Fruit fly (Drosophila melanogaster) whole organism, embryonic: ENCODE results near the gene RhoGAP18B.

Source experiments
- Asciz ChIP-seq: fragments of 200-800 bp; sonication (Bioruptor generic); optimal IDR thresholded peaks from 2 replicates; lab custom pipeline; 2017; ENCODE audit warnings: missing biosample characterization, mild to moderate bottlenecking, missing genetic modification characterization, missing genetic modification reagents
- Atf3 ChIP-seq: fragments of 200-800 bp; sonication (Bioruptor generic); optimal IDR thresholded peaks from 3 replicates; lab custom pipeline; 2016; ENCODE audit warnings: missing biosample characterization, missing genetic modification characterization
- CG10267 ChIP-seq: fragments of 200-800 bp; sonication (Bioruptor generic); optimal IDR thresholded peaks from 2 replicates; lab custom pipeline; 2018; ENCODE audit warnings: missing biosample characterization, mild to moderate bottlenecking, missing genetic modification characterization, moderate library complexity
- CG10462 ChIP-seq: fragments of 200-800 bp; sonication (Bioruptor generic); optimal IDR thresholded peaks from 2 replicates; lab custom pipeline; 2016; ENCODE audit warnings: missing biosample characterization, missing genetic modification characterization
- CG12071 ChIP-seq: fragments of 200-800 bp; sonication (Bioruptor generic); optimal IDR thresholded peaks from 3 replicates; lab custom pipeline; 2018; ENCODE audit warnings: missing biosample characterization, mild to moderate bottlenecking, missing genetic modification characterization
- CG1233 ChIP-seq: fragments of 200-800 bp; sonication (Bioruptor generic); optimal IDR thresholded peaks from 4 replicates; lab custom pipeline; 2018; ENCODE audit warnings: missing biosample characterization, mild to moderate bottlenecking, missing genetic modification characterization
- CG13123 ChIP-seq: fragments of 200-800 bp; sonication (Bioruptor generic); optimal IDR thresholded peaks from 2 replicates; lab custom pipeline; 2016; ENCODE audit warnings: missing biosample characterization, missing genetic modification characterization
- CG14050 ChIP-seq: fragments of 200-800 bp; sonication (Bioruptor generic); IDR thresholded peaks from 3 replicates; pipeline ENCODE4 v1.3.6; 2022; ENCODE audit warnings: missing biosample characterization, missing genetic modification characterization
- CG14441 ChIP-seq: fragments of 200-800 bp; sonication (Bioruptor generic); IDR thresholded peaks from 2 replicates; pipeline ENCODE4 v1.3.6; 2022; ENCODE audit warnings: missing biosample characterization, missing genetic modification characterization
- CG15073 ChIP-seq: fragments of 200-800 bp; sonication (Bioruptor generic); optimal IDR thresholded peaks from 2 replicates; lab custom pipeline; 2016; ENCODE audit warnings: missing biosample characterization, missing genetic modification characterization
- CG1647 ChIP-seq: fragments of 200-800 bp; sonication (Bioruptor generic); optimal IDR thresholded peaks from 3 replicates; lab custom pipeline; 2016; ENCODE audit warnings: missing biosample characterization, missing genetic modification characterization
- CG17328 ChIP-seq: fragments of 200-800 bp; sonication (Bioruptor generic); IDR thresholded peaks from 2 replicates; pipeline ENCODE4 v1.3.6; 2022; ENCODE audit warnings: missing biosample characterization, missing genetic modification characterization
- CG2889 ChIP-seq: fragments of 200-800 bp; sonication (Bioruptor generic); IDR thresholded peaks from 3 replicates; pipeline ENCODE4 v1.3.6; 2022; ENCODE audit warnings: missing biosample characterization, missing genetic modification characterization
- CG30403 ChIP-seq: fragments of 200-800 bp; sonication (Bioruptor generic); optimal IDR thresholded peaks from 3 replicates; lab custom pipeline; 2016; ENCODE audit warnings: missing biosample characterization, missing genetic modification characterization
- CG31441 ChIP-seq: fragments of 200-800 bp; sonication (Bioruptor generic); IDR thresholded peaks from 2 replicates; pipeline ENCODE4 v1.3.6; 2022; ENCODE audit warnings: missing biosample characterization, missing genetic modification characterization
- CG32532 ChIP-seq: fragments of 200-800 bp; sonication (Bioruptor generic); IDR thresholded peaks from 2 replicates; pipeline ENCODE4 v1.3.6; 2022; ENCODE audit warnings: missing biosample characterization, missing genetic modification characterization
- CG3281 ChIP-seq: fragments of 200-800 bp; sonication (Bioruptor generic); optimal IDR thresholded peaks from 3 replicates; lab custom pipeline; 2017; ENCODE audit warnings: missing biosample characterization, mild to moderate bottlenecking, missing genetic modification characterization
- CG42726 ChIP-seq: fragments of 200-800 bp; sonication (Bioruptor generic); IDR thresholded peaks from 2 replicates; pipeline ENCODE4 v1.3.6; 2022; ENCODE audit warnings: missing biosample characterization, missing genetic modification characterization; ENCODE audit not compliant: partially characterized antibody
- CG7556 ChIP-seq: fragments of 200-800 bp; sonication (Bioruptor generic); optimal IDR thresholded peaks from 2 replicates; lab custom pipeline; 2017; ENCODE audit warnings: missing biosample characterization, mild to moderate bottlenecking, missing genetic modification characterization
- CG7987 ChIP-seq: fragments of 200-800 bp; sonication (Bioruptor generic); optimal IDR thresholded peaks from 2 replicates; lab custom pipeline; 2018; ENCODE audit warnings: missing biosample characterization, mild to moderate bottlenecking, missing genetic modification characterization, moderate library complexity
- CTCF ChIP-seq: fragments of 200-800 bp; sonication (Bioruptor generic); optimal IDR thresholded peaks from 2 replicates; lab custom pipeline; 2017; ENCODE audit warnings: missing biosample characterization, mild to moderate bottlenecking, missing genetic modification characterization, moderate library complexity
- Chrac-16 ChIP-seq: fragments of 200-800 bp; sonication (Bioruptor generic); optimal IDR thresholded peaks from 3 replicates; lab custom pipeline; 2016; ENCODE audit warnings: missing biosample characterization, missing genetic modification characterization
- CkIIα-i1 ChIP-seq: fragments of 200-800 bp; sonication (Bioruptor generic); IDR thresholded peaks from 2 replicates; pipeline ENCODE4 v1.3.6; 2022; ENCODE audit warnings: missing biosample characterization, missing genetic modification characterization
- Doc3 ChIP-seq: fragments of 200-800 bp; sonication (Bioruptor generic); IDR thresholded peaks from 3 replicates; pipeline ENCODE4 v1.3.6; 2022; ENCODE audit warnings: missing biosample characterization, missing genetic modification characterization; ENCODE audit not compliant: partially characterized antibody
- Drgx ChIP-seq: fragments of 200-800 bp; sonication (Bioruptor generic); IDR thresholded peaks from 2 replicates; pipeline ENCODE4 v1.3.6; 2022; ENCODE audit warnings: missing biosample characterization, missing genetic modification characterization
- E2f2 ChIP-seq: fragments of 200-800 bp; sonication (Bioruptor generic); IDR thresholded peaks from 2 replicates; pipeline ENCODE4 v1.3.6; 2022; ENCODE audit warnings: missing biosample characterization, missing genetic modification characterization
- ERR ChIP-seq: fragments of 200-800 bp; sonication (Bioruptor generic); optimal IDR thresholded peaks from 2 replicates; lab custom pipeline; 2016; ENCODE audit warnings: missing biosample characterization, missing genetic modification characterization
- Eip74EF ChIP-seq, 2 experiments: fragments of 200-800 bp in 1 of 2; fragments of >200 bp in 1 of 2; sonication (Bioruptor generic) in 1 of 2; optimal IDR thresholded peaks; 2 replicates each; lab custom pipeline; 2017 to 2019; ENCODE audit warnings: missing biosample characterization in 2 of 2, missing genetic modification characterization in 2 of 2, mild to moderate bottlenecking in 1 of 2, moderate library complexity in 1 of 2
- Lpt ChIP-seq: fragments of >200 bp; optimal IDR thresholded peaks from 2 replicates; lab custom pipeline; 2018; ENCODE audit warnings: missing biosample characterization, missing genetic modification characterization
- Mad ChIP-seq: fragments of 200-800 bp; sonication (Bioruptor generic); optimal IDR thresholded peaks from 2 replicates; lab custom pipeline; 2016; ENCODE audit warnings: missing biosample characterization, missing genetic modification characterization
- Nf-YA ChIP-seq: fragments of 200-800 bp; sonication (Bioruptor generic); IDR thresholded peaks from 2 replicates; pipeline ENCODE4 v1.3.6; 2022; ENCODE audit warnings: missing biosample characterization, missing genetic modification characterization
- Ptx1 ChIP-seq: fragments of 200-800 bp; sonication (Bioruptor generic); IDR thresholded peaks from 2 replicates; pipeline ENCODE4 v1.3.6; 2022; ENCODE audit warnings: missing biosample characterization, missing genetic modification characterization
- Usf ChIP-seq: fragments of 200-800 bp; sonication (Bioruptor generic); optimal IDR thresholded peaks from 2 replicates; lab custom pipeline; 2017; ENCODE audit warnings: missing genotype, missing biosample characterization, missing genetic modification characterization
- Vsx1 ChIP-seq: fragments of 200-800 bp; sonication (Bioruptor generic); optimal IDR thresholded peaks from 2 replicates; lab custom pipeline; 2017; ENCODE audit warnings: missing biosample characterization, mild to moderate bottlenecking, missing genetic modification characterization, missing genetic modification reagents
- Xrp1 ChIP-seq: fragments of 200-800 bp; sonication (Bioruptor generic); IDR thresholded peaks from 2 replicates; pipeline ENCODE4 v1.3.6; 2022; ENCODE audit warnings: missing biosample characterization, missing genetic modification characterization
- YL-1 ChIP-seq: fragments of 200-800 bp; sonication (Bioruptor generic); optimal IDR thresholded peaks from 3 replicates; lab custom pipeline; 2017; ENCODE audit warnings: missing biosample characterization, mild to moderate bottlenecking, missing genetic modification characterization
- chif ChIP-seq, 2 experiments: fragments of 200-800 bp; sonication (Bioruptor generic); optimal IDR thresholded peaks; 3 replicates each; lab custom pipeline; 2016; ENCODE audit warnings: missing biosample characterization in 2 of 2, missing genetic modification characterization in 2 of 2
- crp ChIP-seq, 2 experiments: fragments of 200-800 bp; sonication (Bioruptor generic); optimal IDR thresholded peaks; 2 replicates in 1 of 2; 3 replicates in 1 of 2; lab custom pipeline; 2017; ENCODE audit warnings: missing biosample characterization in 2 of 2, missing genetic modification characterization in 2 of 2, mild to moderate bottlenecking in 1 of 2, moderate library complexity in 1 of 2
- cwo ChIP-seq: fragments of 200-800 bp; sonication (Bioruptor generic); optimal IDR thresholded peaks from 3 replicates; lab custom pipeline; 2017; ENCODE audit warnings: missing biosample characterization, missing genetic modification characterization, mild to moderate bottlenecking, moderate library complexity, missing genetic modification reagents
- dmrt99B ChIP-seq: fragments of 200-800 bp; sonication (Bioruptor generic); optimal IDR thresholded peaks from 2 replicates; lab custom pipeline; 2018; ENCODE audit warnings: missing biosample characterization, mild to moderate bottlenecking, missing genetic modification characterization, moderate library complexity
- gcm2 ChIP-seq: fragments of 200-800 bp; sonication (Bioruptor generic); optimal IDR thresholded peaks from 2 replicates; lab custom pipeline; 2016; ENCODE audit warnings: missing biosample characterization, missing genetic modification characterization
- gsb ChIP-seq: fragments of 200-800 bp; sonication (Bioruptor generic); IDR thresholded peaks from 2 replicates; pipeline ENCODE4 v1.3.6; 2022; ENCODE audit warnings: missing biosample characterization, missing genetic modification characterization
- kah ChIP-seq: fragments of 200-800 bp; sonication (Bioruptor generic); optimal IDR thresholded peaks from 2 replicates; lab custom pipeline; 2018; ENCODE audit warnings: missing biosample characterization, mild to moderate bottlenecking, missing genetic modification characterization
- odd ChIP-seq: fragments of 200-800 bp; sonication (Bioruptor generic); optimal IDR thresholded peaks from 2 replicates; lab custom pipeline; 2017; ENCODE audit warnings: missing biosample characterization, mild to moderate bottlenecking, missing genetic modification characterization
- pan ChIP-seq, 4 experiments: fragments of >200 bp in 3 of 4; fragments of 200-800 bp in 1 of 4; sonication (Bioruptor generic) in 1 of 4; optimal IDR thresholded peaks in 3 of 4; IDR thresholded peaks in 1 of 4; 2 replicates each; pipeline versions ENCODE4 v1.3.6 to Lab custom; 2017 to 2022; ENCODE audit warnings: missing biosample characterization in 2 of 4, missing genetic modification characterization in 2 of 4, mixed read lengths in 1 of 4
- prd ChIP-seq, 3 experiments: fragments of >200 bp in 2 of 3; fragments of 200-800 bp in 1 of 3; sonication (Bioruptor generic) in 1 of 3; optimal IDR thresholded peaks in 2 of 3; IDR thresholded peaks in 1 of 3; 2 replicates in 2 of 3; 3 replicates in 1 of 3; pipeline versions ENCODE4 v1.3.6 to Lab custom; 2017 to 2022; ENCODE audit warnings: missing biosample characterization in 1 of 3, missing genetic modification characterization in 1 of 3
- shn ChIP-seq: fragments of 200-800 bp; sonication (Bioruptor generic); optimal IDR thresholded peaks from 3 replicates; lab custom pipeline; 2016; ENCODE audit warnings: missing biosample characterization, missing genetic modification characterization
- sqz ChIP-seq: fragments of 200-800 bp; sonication (Bioruptor generic); optimal IDR thresholded peaks from 3 replicates; lab custom pipeline; 2018; ENCODE audit warnings: missing biosample characterization, mild to moderate bottlenecking, missing genetic modification characterization
- ssp ChIP-seq: fragments of 200-800 bp; sonication (Bioruptor generic); IDR thresholded peaks from 2 replicates; pipeline ENCODE4 v1.3.6; 2022; ENCODE audit warnings: missing biosample characterization, missing genetic modification characterization
- tna ChIP-seq: fragments of 200-800 bp; sonication (Bioruptor generic); IDR thresholded peaks from 2 replicates; pipeline ENCODE4 v1.3.6; 2022; ENCODE audit warnings: missing biosample characterization, missing genetic modification characterization; ENCODE audit not compliant: partially characterized antibody
- zen2 ChIP-seq: fragments of 200-800 bp; sonication (Bioruptor generic); IDR thresholded peaks from 3 replicates; pipeline ENCODE4 v1.3.6; 2022; ENCODE audit warnings: missing biosample characterization, missing genetic modification characterization; ENCODE audit not compliant: partially characterized antibody

RhoGAP18B gene

DNA sequence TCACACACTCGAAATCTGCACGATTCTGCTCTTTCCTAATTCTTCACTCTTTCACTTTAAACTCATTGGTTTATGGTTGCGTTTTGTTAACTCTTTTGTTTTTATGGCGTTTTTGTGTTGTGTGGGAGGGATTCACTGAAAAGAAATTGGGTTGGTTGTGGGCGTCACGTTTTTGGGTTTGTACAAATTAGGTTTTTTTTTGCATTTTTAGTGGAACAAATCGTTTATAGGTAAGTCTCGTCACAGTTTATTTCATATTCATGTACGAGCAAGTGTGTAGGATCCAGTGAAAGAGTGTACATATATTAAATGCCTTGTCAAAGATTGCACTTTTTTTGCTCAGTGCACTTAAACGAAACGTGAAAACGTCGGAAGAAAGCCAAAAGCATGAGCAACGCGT, 2.2 kb downstream of the RhoGAP18B start (continued):
- TF ChIP-seq odd (no peak), CG3281 (GFP tag; lab: Kevin White, UChicago) (peak; percentile 15), CG30403 (peak; percentile 57), Ptx1 (0 out of 2 replicates have a peak, but pooled peaks have one; percentile 30), CG15073 (no peak), crp (GFP tag; optimal IDR thresholded peaks at IDR 0.05; lab: Kevin White, UChicago) (no peak), CG7987 (no peak), Vsx1 (no peak), gsb (GFP tag; lab: Robert Waterston, UW) (no peak), CG42726 (no peak), Mad (GFP tag; lab: Kevin White, UChicago) (no peak), chif (GFP tag; optimal IDR thresholded peaks at IDR 0.05; lab: Kevin White, UChicago) (peak; percentile 30 to 37), shn (GFP tag; lab: Kevin White, UChicago) (no peak), Nf-YA (GFP tag; lab: Robert Waterston, UW) (no peak), CG1647 (no peak), Chrac-16 (GFP tag; lab: Kevin White, UChicago) (peak; percentile 50), tna (GFP tag; lab: Robert Waterston, UW) (no peak), CG14050 (GFP tag; lab: Robert Waterston, UW) (no peak), kah (GFP tag; lab: Kevin White, UChicago) (no peak), CG13123 (no peak), CG32532 (GFP tag; lab: Robert Waterston, UW) (no peak), CTCF (no peak), CG14441 (no peak), Asciz (GFP tag; lab: Kevin White, UChicago) (no peak), pan (optimal IDR thresholded peaks at IDR 0.05; lab: Kevin White, UChicago) (no peak), pan (GFP tag; optimal IDR thresholded peaks at IDR 0.05 in 1 of 2, IDR thresholded peaks at IDR 0.05 in 1 of 2) (no peak), CG10462 (no peak), Drgx (no peak), Xrp1 (GFP tag; lab: Robert Waterston, UW) (0 out of 2 replicates have a peak, but pooled peaks have one; percentile 10), Lpt (GFP tag; lab: Kevin White, UChicago) (no peak), CG1233 (GFP tag; lab: Kevin White, UChicago) (no peak), Atf3 (no peak), CG31441 (GFP tag; lab: Robert Waterston, UW) (0 out of 2 replicates have a peak, but pooled peaks have one; percentile 21), CG2889 (no peak), CkIIα-i1 (GFP tag; lab: Robert Waterston, UW) (no peak), Eip74EF (GFP tag; optimal IDR thresholded peaks at IDR 0.05; lab: Kevin White, UChicago) (no peak), gcm2 (GFP tag; lab: Kevin White, UChicago) (no peak), CG7556 (GFP tag; lab: Kevin White, UChicago) (peak; percentile 18), Doc3 (no peak), zen2 (no peak), CG12071 (GFP tag; lab: Kevin White, UChicago) (no peak), sqz (no peak), YL-1 (GFP tag; lab: Kevin White, UChicago) (no peak), ERR (GFP tag; lab: Kevin White, UChicago) (no peak), dmrt99B (tag; lab: Kevin White, UChicago) (peak; percentile 48), E2f2 (GFP tag; lab: Robert Waterston, UW) (no peak), Usf (no peak), CG10267 (tag; lab: Kevin White, UChicago) (no peak), cwo (no peak), CG17328 (GFP tag; lab: Robert Waterston, UW) (no peak), prd (optimal IDR thresholded peaks at IDR 0.05; lab: Kevin White, UChicago) (no peak), prd (GFP tag; IDR thresholded peaks at IDR 0.05; lab: Robert Waterston, UW) (peak; percentile 43; the same call in 1 of the 3 replicates), ssp (GFP tag; lab: Robert Waterston, UW) (no peak)
